Worm (Caenorhabditis elegans): Measurements from ENCODE around the gene B0024.13.

- TF ChIP-seq W03F9.2 (tag; optimal IDR thresholded peaks at IDR 0.05) (peak; percentile 73), him-1 (tag; optimal IDR thresholded peaks at IDR 0.05) (no peak)
Measured at ce11 chrV:10361830-10362397, 41.4 kb downstream of the B0024.13 start, which contains the start of gene cash-1.

Data from whole organism, L4/young adult.